Fruit fly (Drosophila melanogaster): Measurements from ENCODE around the gene scramb2.

Gene scramb2

dm6 chr3L:3076954-3077353 lies 30.3 kb upstream of the scramb2 start:
- TF ChIP-seq CG8478 (optimal IDR thresholded peaks at IDR 0.05) (no peak), CTCF (optimal IDR thresholded peaks at IDR 0.05) (no peak)

dm6 chr3L:3074805-3075204 lies 28.2 kb upstream of the scramb2 start:
- no peak for TF ChIP-seq CG8478 (optimal IDR thresholded peaks at IDR 0.05)
- TF ChIP-seq CTCF (optimal IDR thresholded peaks at IDR 0.05): no peak

DNA sequence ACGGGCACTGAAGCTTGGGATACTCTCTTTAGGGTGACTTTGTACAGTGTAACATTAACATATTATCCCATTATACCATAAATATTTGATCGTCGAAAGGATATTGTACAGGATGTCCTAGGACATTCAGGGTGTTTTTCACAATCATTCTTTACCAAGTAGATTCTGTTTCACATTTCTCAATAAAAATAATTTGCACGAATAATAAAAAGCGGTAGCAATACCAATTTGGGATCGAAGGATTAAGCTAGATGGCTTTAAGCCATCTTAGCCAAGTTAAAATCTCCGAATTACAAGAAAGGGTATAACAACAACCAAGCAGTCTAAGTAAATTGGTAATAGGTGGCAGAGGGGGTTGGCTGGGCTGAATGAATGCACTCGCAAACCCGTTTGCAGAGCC lies 27.8 kb upstream of the scramb2 start:
- no peak for TF ChIP-seq CG8478 (optimal IDR thresholded peaks at IDR 0.05)
- no peak for TF ChIP-seq CTCF (optimal IDR thresholded peaks at IDR 0.05)

- TF ChIP-seq CG8478 (optimal IDR thresholded peaks at IDR 0.05) (no peak), CTCF (optimal IDR thresholded peaks at IDR 0.05) (no peak)
Observed at dm6 chr3L:3073460-3073859, 26.8 kb upstream of the scramb2 start.

- no peak for TF ChIP-seq CG8478 (optimal IDR thresholded peaks at IDR 0.05)
- TF ChIP-seq CTCF (optimal IDR thresholded peaks at IDR 0.05): no peak
Observed at dm6 chr3L:3071675-3072583, 25.3 kb upstream of the scramb2 start.

DNA sequence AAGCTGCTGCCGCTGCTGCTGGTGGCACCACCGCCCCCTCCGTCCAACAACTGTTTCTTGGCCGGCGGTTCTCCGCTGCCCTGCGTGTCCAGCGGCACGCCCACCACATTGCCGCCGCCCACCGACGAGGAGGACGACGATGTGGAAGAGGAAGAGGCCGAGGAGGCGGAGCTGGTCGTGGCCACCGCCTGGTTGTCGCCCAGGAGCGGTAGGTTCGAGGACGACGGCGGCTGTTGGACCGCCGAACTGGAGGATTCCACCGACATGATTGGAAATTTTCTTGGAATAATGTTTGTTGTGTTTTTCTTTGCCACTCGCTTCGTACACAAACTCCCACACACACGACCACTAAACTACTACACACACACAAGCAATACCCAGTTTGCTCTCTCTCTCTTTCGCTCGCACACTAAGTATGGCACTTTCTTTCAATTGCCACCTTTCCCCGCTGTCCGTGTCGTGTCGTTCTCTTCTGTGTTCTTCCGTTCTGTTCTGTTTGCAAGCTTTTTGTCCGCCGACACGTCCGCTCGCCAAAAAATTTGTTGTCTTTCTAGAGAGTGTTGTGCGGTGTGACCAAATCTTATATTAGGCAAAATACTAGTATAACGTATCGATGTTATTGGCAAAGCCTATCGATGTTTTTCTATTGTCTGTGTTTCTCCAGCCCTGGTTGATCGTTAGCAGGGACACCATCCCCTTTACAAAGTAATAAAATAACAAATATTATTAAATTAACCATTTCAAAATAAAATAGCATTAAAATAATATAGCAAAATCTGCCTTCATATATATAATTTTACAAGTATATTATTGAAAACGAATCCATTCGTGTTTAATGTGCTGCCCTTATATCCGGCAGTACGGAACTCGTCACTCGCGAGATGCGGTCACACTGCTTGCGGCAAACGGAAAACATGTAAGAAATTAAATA lies 23.9 kb upstream of the scramb2 start, which contains the start of the genes CG32486 and PAN3:
Gene CG32486 (minus strand): TSS at position 566 of the 931 bp plus-strand sequence.
Gene PAN3 (plus strand): TSS at position 860 of the 931 bp plus-strand sequence.
- TF ChIP-seq CG8478 (optimal IDR thresholded peaks at IDR 0.05) (no peak), CTCF (optimal IDR thresholded peaks at IDR 0.05) (no peak)

DNA sequence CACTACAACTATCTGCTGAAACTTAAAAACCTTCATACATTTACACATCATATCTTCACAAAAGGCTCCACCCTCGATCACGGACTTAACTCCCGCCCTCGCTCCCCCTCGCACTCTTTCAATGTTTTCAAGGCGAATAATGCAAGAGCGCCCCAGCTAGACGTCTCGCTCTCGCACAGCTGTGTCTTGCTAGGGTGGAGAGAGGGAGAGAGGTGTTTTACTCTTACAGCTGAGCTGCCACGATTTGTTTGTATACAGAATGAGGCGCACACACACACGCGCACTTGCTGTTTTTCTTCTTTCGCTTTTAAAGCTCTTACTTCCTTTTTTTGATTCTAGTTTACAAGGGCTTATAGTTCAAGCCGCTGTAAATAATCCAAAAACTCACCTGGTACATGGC lies 23.2 kb upstream of the scramb2 start:
- TF ChIP-seq CTCF (optimal IDR thresholded peaks at IDR 0.05) (no peak), CG8478 (optimal IDR thresholded peaks at IDR 0.05) (no peak)

dm6 chr3L:3060054-3060979 lies 13.7 kb upstream of the scramb2 start:
- TF ChIP-seq CG8478 (optimal IDR thresholded peaks at IDR 0.05): no peak
- no peak for TF ChIP-seq CTCF (optimal IDR thresholded peaks at IDR 0.05)

DNA sequence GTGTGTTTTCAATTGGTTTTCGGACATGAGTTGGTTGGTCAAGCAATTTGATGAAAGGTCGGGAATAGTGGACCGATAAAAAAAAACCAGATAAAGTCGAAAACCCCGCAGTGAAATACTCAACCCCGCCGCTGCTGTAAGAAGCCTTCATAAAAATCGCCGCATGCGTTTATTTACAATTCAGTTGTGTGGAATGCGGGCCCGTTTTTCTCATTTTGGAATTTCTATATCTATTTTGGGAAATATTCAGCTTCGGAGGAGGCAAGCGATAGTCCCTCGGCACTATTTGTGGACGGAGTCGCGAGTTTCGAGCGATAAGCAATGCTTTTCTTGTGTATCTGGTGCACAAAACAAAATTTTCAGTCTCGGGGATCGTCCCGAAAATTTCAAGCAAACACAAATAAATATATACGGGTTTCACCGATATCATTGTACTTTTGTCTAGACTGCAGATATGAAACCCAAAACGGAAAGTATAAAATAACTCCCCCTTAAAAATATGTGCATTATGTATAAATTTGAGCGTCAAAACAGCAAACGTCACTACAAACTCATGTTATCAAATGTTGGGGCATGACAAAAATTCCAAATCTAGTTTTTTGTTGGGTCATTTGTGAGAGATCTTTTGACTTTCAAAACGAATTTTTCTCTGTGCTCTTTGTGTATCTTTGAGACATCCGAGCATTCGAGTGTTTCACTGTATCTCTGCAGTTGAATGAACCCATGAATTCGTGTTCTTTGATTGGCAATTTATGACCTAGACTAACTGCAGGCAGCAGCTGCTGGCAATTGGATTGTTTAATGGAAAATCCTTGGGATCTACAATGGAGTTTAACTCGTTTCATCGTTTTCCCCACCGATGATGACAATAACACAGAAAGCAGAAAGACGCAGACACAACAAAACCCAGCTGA lies 12.6 kb upstream of the scramb2 start:
- no peak for TF ChIP-seq CTCF (optimal IDR thresholded peaks at IDR 0.05)
- TF ChIP-seq CG8478 (optimal IDR thresholded peaks at IDR 0.05): no peak

- no peak for TF ChIP-seq CTCF (optimal IDR thresholded peaks at IDR 0.05)
- no peak for TF ChIP-seq CG8478 (optimal IDR thresholded peaks at IDR 0.05)
Observed at dm6 chr3L:3054851-3055250, 8.2 kb upstream of the scramb2 start, which contains the start of gene CG16753. Gene CG16753, plus strand, starts transcription at chr3L:3055079.

- TF ChIP-seq CG8478 (optimal IDR thresholded peaks at IDR 0.05) (no peak), CTCF (optimal IDR thresholded peaks at IDR 0.05) (no peak)
Observed at dm6 chr3L:3054099-3054498, 7.5 kb upstream of the scramb2 start.

DNA sequence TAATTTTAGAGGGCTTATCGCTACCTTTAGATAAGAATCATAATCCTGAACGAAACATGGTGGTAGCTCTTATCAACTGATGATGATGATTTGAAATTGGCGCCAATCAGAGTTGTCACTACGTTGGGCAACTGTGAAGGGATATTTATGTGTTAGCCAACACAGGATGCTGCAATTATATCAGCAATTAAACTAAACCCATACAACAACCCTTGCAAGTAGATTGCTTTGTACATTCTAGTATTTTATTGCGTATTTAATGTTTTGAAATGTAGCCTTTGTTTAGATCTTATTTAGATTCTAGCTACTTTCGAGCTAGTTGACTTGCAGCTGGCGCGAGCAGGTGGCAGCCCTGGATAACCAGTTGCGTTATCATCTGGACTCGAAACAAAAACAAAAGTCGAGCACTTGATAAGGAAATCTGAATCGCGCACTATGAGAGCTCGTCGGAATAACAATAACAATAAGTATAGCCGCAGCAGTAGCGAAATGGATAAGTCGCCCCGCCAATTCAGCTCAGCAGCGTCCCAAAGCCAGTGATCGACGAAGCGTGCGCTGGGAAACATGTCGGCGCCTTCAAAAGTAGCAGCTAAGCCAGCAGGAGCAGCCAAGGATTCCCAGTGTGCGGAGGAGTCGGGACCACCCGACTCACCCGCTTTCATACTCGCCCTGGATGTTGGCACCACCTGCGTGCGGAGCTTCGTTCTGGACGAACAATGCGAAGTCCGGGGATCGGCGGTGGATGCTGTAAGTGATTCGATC lies 5.7 kb upstream of the scramb2 start, which contains the start of gene CG1271:
Gene CG1271 (plus strand): TSS at position 405 of the 762 bp plus-strand sequence.
- peak; percentile 6 to 39 for TF ChIP-seq CTCF (optimal IDR thresholded peaks at IDR 0.05)
- no peak for TF ChIP-seq CG8478 (optimal IDR thresholded peaks at IDR 0.05)
